Worm (Caenorhabditis elegans) whole organism, young adult: Measurements from ENCODE around the gene ZK112.4.

Experiments
- B0035.1 ChIP-seq: sonication (generic microtip); optimal IDR thresholded peaks from 2 replicates; lab custom pipeline; 2016; ENCODE audit warnings: missing genetic modification characterization, mild to moderate bottlenecking, missing compliant biosample characterization, missing genotype, missing genetic modification reagents
- B0261.1 ChIP-seq: sonication (generic microtip); optimal IDR thresholded peaks from 2 replicates; lab custom pipeline; 2016; ENCODE audit warnings: mild to moderate bottlenecking, missing genetic modification characterization, moderate library complexity, missing compliant biosample characterization
- F10E7.11 ChIP-seq: sonication (generic microtip); optimal IDR thresholded peaks from 2 replicates; lab custom pipeline; 2017; ENCODE audit warnings: mild to moderate bottlenecking, missing genetic modification characterization, moderate library complexity, missing compliant biosample characterization
- F57A8.1 ChIP-seq: fragments of 200-800 bp; sonication (Bioruptor generic); optimal IDR thresholded peaks from 2 replicates; lab custom pipeline; 2018; ENCODE audit warnings: mild to moderate bottlenecking, missing genetic modification characterization, moderate library complexity, missing compliant biosample characterization
- Y67H2A.10 ChIP-seq: fragments of 200-800 bp; sonication (Bioruptor generic); conservative IDR thresholded peaks from 2 replicates; pipeline ENCODE4 v1.3.6; 2022; ENCODE audit warnings: missing genetic modification reagents, missing genetic modification characterization, missing compliant biosample characterization
- ZK185.1 ChIP-seq: sonication (generic microtip); optimal IDR thresholded peaks from 2 replicates; lab custom pipeline; 2016; ENCODE audit warnings: mild to moderate bottlenecking, missing genetic modification characterization, missing compliant biosample characterization; ENCODE audit not compliant: poor library complexity, severe bottlenecking
- ama-1 ChIP-seq, 3 experiments: fragments of 150-350 bp in 1 of 3; sonication (generic microtip) in 2 of 3; optimal IDR thresholded peaks; 2 replicates each; lab custom pipeline; 2014 to 2018; ENCODE audit warnings: missing biosample characterization in 2 of 3, missing genetic modification characterization in 2 of 3, missing genetic modification reagents in 2 of 3
- atf-7 ChIP-seq: sonication (generic microtip); optimal IDR thresholded peaks from 2 replicates; lab custom pipeline; 2017; ENCODE audit warnings: mild to moderate bottlenecking, missing genetic modification characterization, missing compliant biosample characterization
- athp-1 ChIP-seq: sonication (generic microtip); optimal IDR thresholded peaks from 2 replicates; lab custom pipeline; 2017; ENCODE audit warnings: mild to moderate bottlenecking, missing genetic modification characterization, missing compliant biosample characterization
- attf-5 ChIP-seq: fragments of 200-800 bp; sonication (Bioruptor generic); optimal IDR thresholded peaks from 2 replicates; lab custom pipeline; 2018; ENCODE audit warnings: mild to moderate bottlenecking, missing genetic modification characterization, missing compliant biosample characterization
- dpff-1 ChIP-seq: sonication (generic microtip); optimal IDR thresholded peaks from 2 replicates; lab custom pipeline; 2017; ENCODE audit warnings: mild to moderate bottlenecking, missing genetic modification characterization, missing compliant biosample characterization
- dpl-1 ChIP-seq: fragments of 150-350 bp; optimal IDR thresholded peaks from 2 replicates; lab custom pipeline; 2014; ENCODE audit warnings: missing biosample characterization, missing genetic modification reagents, missing genetic modification characterization
- efl-1 ChIP-seq: fragments of 150-350 bp; optimal IDR thresholded peaks from 2 replicates; lab custom pipeline; 2014; ENCODE audit warnings: missing biosample characterization, missing genetic modification reagents, missing genetic modification characterization
- egl-18 ChIP-seq: fragments of 200-800 bp; sonication (Bioruptor generic); IDR thresholded peaks from 2 replicates; pipeline ENCODE4 v1.3.6; 2022; ENCODE audit warnings: missing genetic modification reagents, missing genetic modification characterization, missing compliant biosample characterization
- egrh-3 ChIP-seq: fragments of 200-800 bp; sonication (Bioruptor generic); IDR thresholded peaks from 2 replicates; pipeline ENCODE4 v1.3.6; 2022; ENCODE audit warnings: missing genetic modification reagents, missing genetic modification characterization, missing compliant biosample characterization
- ets-4 ChIP-seq: fragments of 200-800 bp; sonication (Bioruptor generic); optimal IDR thresholded peaks from 2 replicates; lab custom pipeline; 2018; ENCODE audit warnings: mild to moderate bottlenecking, missing genetic modification characterization, missing compliant biosample characterization
- fkh-3 ChIP-seq: sonication (generic microtip); optimal IDR thresholded peaks from 2 replicates; lab custom pipeline; 2016; ENCODE audit warnings: mild to moderate bottlenecking, missing genetic modification characterization, missing compliant biosample characterization
- him-1 ChIP-seq: sonication (generic microtip); optimal IDR thresholded peaks from 2 replicates; lab custom pipeline; 2016; ENCODE audit warnings: missing genotype, missing genetic modification reagents, missing genetic modification characterization, missing compliant biosample characterization
- hlh-26 ChIP-seq: fragments of 200-800 bp; sonication (Bioruptor generic); conservative IDR thresholded peaks from 2 replicates; pipeline ENCODE4 v1.3.6; 2022; ENCODE audit warnings: missing genetic modification reagents, missing genetic modification characterization, missing compliant biosample characterization
- hrde-1 ChIP-seq: sonication (generic microtip); optimal IDR thresholded peaks from 2 replicates; lab custom pipeline; 2016; ENCODE audit warnings: missing genetic modification characterization, mild to moderate bottlenecking, missing compliant biosample characterization, moderate library complexity, missing genotype, missing genetic modification reagents, borderline replicate concordance
- lag-1 ChIP-seq: fragments of 200-800 bp; sonication (Bioruptor generic); IDR thresholded peaks from 2 replicates; pipeline ENCODE4 v1.3.6; 2022; ENCODE audit warnings: missing genetic modification reagents, missing genetic modification characterization, missing compliant biosample characterization
- let-607 ChIP-seq, 2 experiments: fragments of 200-800 bp in 1 of 2; sonication (Bioruptor generic) in 1 of 2; sonication (generic microtip) in 1 of 2; optimal IDR thresholded peaks; 2 replicates each; lab custom pipeline; 2016 to 2018; ENCODE audit warnings: mild to moderate bottlenecking in 2 of 2, missing compliant biosample characterization in 2 of 2, missing genetic modification characterization in 2 of 2, moderate library complexity in 2 of 2, missing genotype in 1 of 2
- lin-26 ChIP-seq: fragments of 200-800 bp; sonication (Bioruptor generic); IDR thresholded peaks from 2 replicates; pipeline ENCODE4 v1.3.6; 2022; ENCODE audit warnings: missing genetic modification reagents, missing genetic modification characterization, missing compliant biosample characterization
- lin-40 ChIP-seq: sonication (generic microtip); optimal IDR thresholded peaks from 2 replicates; lab custom pipeline; 2016; ENCODE audit warnings: missing genetic modification characterization, mild to moderate bottlenecking, missing compliant biosample characterization, missing genotype, missing genetic modification reagents
- lin-54 ChIP-seq: fragments of 200-800 bp; sonication (Bioruptor generic); optimal IDR thresholded peaks from 2 replicates; lab custom pipeline; 2018; ENCODE audit warnings: mild to moderate bottlenecking, missing genetic modification characterization, missing compliant biosample characterization
- madf-10 ChIP-seq: sonication (generic microtip); optimal IDR thresholded peaks from 2 replicates; lab custom pipeline; 2016; ENCODE audit warnings: mild to moderate bottlenecking, missing genetic modification characterization, missing compliant biosample characterization
- madf-6 ChIP-seq: fragments of 200-800 bp; sonication (Bioruptor generic); IDR thresholded peaks from 2 replicates; pipeline ENCODE4 v1.3.6; 2022; ENCODE audit warnings: missing genetic modification reagents, missing genetic modification characterization, missing compliant biosample characterization
- mcd-1 ChIP-seq: fragments of 200-800 bp; sonication (Bioruptor generic); IDR thresholded peaks from 2 replicates; pipeline ENCODE4 v1.3.6; 2022; ENCODE audit warnings: missing genetic modification reagents, missing genetic modification characterization, missing compliant biosample characterization
- mes-4 ChIP-seq: sonication (generic microtip); optimal IDR thresholded peaks from 2 replicates; lab custom pipeline; 2016; ENCODE audit warnings: missing genotype, missing genetic modification characterization, missing compliant biosample characterization
- mxl-1 ChIP-seq: sonication (generic microtip); optimal IDR thresholded peaks from 2 replicates; lab custom pipeline; 2016; ENCODE audit warnings: missing genetic modification characterization, missing compliant biosample characterization
- nfyb-1 ChIP-seq: fragments of 200-800 bp; sonication (Bioruptor generic); IDR thresholded peaks from 2 replicates; pipeline ENCODE4 v1.3.6; 2022; ENCODE audit warnings: missing genetic modification reagents, missing genetic modification characterization, missing compliant biosample characterization
- nhr-80 ChIP-seq: sonication (generic microtip); optimal IDR thresholded peaks from 2 replicates; lab custom pipeline; 2016; ENCODE audit warnings: missing genetic modification characterization, missing compliant biosample characterization
- nhr-90 ChIP-seq: sonication (generic microtip); optimal IDR thresholded peaks from 2 replicates; lab custom pipeline; 2016; ENCODE audit warnings: missing genotype, mild to moderate bottlenecking, missing genetic modification characterization, missing compliant biosample characterization
- pbrm-1 ChIP-seq: fragments of 200-800 bp; sonication (Bioruptor generic); IDR thresholded peaks from 2 replicates; pipeline ENCODE4 v1.3.6; 2022; ENCODE audit warnings: missing genetic modification reagents, missing genetic modification characterization, missing compliant biosample characterization
- repo-1 ChIP-seq: sonication (generic microtip); optimal IDR thresholded peaks from 2 replicates; lab custom pipeline; 2017; ENCODE audit warnings: mild to moderate bottlenecking, missing genetic modification characterization, missing compliant biosample characterization
- rpc-1 ChIP-seq, 2 experiments: fragments of 150-350 bp in 1 of 2; sonication (generic microtip) in 1 of 2; optimal IDR thresholded peaks; 2 replicates each; lab custom pipeline; 2014 to 2018; ENCODE audit warnings: missing biosample characterization in 1 of 2, missing genetic modification characterization in 1 of 2, missing genetic modification reagents in 1 of 2, missing genotype in 1 of 2
- sea-2 ChIP-seq: fragments of 200-800 bp; sonication (Bioruptor generic); IDR thresholded peaks from 2 replicates; pipeline ENCODE4 v1.3.6; 2022; ENCODE audit warnings: missing genetic modification characterization, missing compliant biosample characterization
- sptf-2 ChIP-seq: fragments of 200-800 bp; sonication (Bioruptor generic); optimal IDR thresholded peaks from 2 replicates; lab custom pipeline; 2018; ENCODE audit warnings: mild to moderate bottlenecking, missing genetic modification characterization, missing compliant biosample characterization
- tbp1 ChIP-seq: fragments of 200-800 bp; sonication (Bioruptor generic); optimal IDR thresholded peaks from 2 replicates; lab custom pipeline; 2018; ENCODE audit warnings: mild to moderate bottlenecking, missing genetic modification characterization, missing compliant biosample characterization
- tlf-1 ChIP-seq: fragments of 200-800 bp; sonication (Bioruptor generic); optimal IDR thresholded peaks from 2 replicates; lab custom pipeline; 2018; ENCODE audit warnings: mild to moderate bottlenecking, missing genetic modification characterization, missing compliant biosample characterization
- unc-62 ChIP-seq: fragments of 150-350 bp; optimal IDR thresholded peaks from 2 replicates; lab custom pipeline; 2014; ENCODE audit warnings: missing biosample characterization, missing genetic modification reagents, missing genetic modification characterization
- zim-3 ChIP-seq: sonication (generic microtip); optimal IDR thresholded peaks from 2 replicates; lab custom pipeline; 2017; ENCODE audit warnings: mild to moderate bottlenecking, missing genetic modification characterization, moderate library complexity, missing compliant biosample characterization
- ztf-18 ChIP-seq: sonication (generic microtip); optimal IDR thresholded peaks from 2 replicates; lab custom pipeline; 2016; ENCODE audit warnings: missing genotype, mild to moderate bottlenecking, missing genetic modification characterization, missing compliant biosample characterization
- ztf-25 ChIP-seq: fragments of 200-800 bp; sonication (Bioruptor generic); IDR thresholded peaks from 2 replicates; pipeline ENCODE4 v1.3.6; 2022; ENCODE audit warnings: missing genetic modification reagents, missing genetic modification characterization, missing compliant biosample characterization

The ZK112.4 gene

DNA sequence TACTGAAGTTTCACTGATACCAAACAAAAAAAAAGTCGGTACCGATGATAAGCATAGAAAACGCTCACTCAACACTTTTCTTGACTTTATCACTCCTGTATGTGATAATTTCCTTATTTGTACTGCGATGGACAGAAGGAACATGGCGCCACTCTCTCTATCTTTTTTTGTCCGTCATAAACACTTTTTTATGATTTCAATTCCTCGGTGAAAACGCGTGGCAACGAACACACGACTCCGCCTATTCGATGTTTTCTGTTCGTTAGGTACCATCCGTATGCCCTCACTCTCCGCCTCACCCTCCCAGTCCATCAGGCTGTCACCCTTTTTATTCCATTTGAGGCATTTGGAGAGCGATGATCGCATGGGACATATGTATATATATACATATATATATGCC, 520 bp upstream of the ZK112.4 start:
- TF ChIP-seq repo-1 (tag; lab: Kevin White, UChicago) = no peak
- peak; percentile 93 for TF ChIP-seq nhr-80 (tag; lab: Kevin White, UChicago)
- peak; percentile 2 for TF ChIP-seq attf-5
- no peak for TF ChIP-seq mcd-1 (GFP tag; lab: Robert Waterston, UW)
- no peak for TF ChIP-seq athp-1 (tag; lab: Kevin White, UChicago)
- TF ChIP-seq ZK185.1 (tag; lab: Kevin White, UChicago) = peak; percentile 51
- no peak for TF ChIP-seq rpc-1 (optimal IDR thresholded peaks at IDR 0.05; lab: Kevin White, UChicago)
- no peak for TF ChIP-seq rpc-1 (tag; optimal IDR thresholded peaks at IDR 0.05; lab: Kevin White, UChicago)
- TF ChIP-seq let-607 (tag; optimal IDR thresholded peaks at IDR 0.05; lab: Kevin White, UChicago) = peak; percentile 14 to 67
- no peak for TF ChIP-seq B0261.1 (tag; lab: Kevin White, UChicago)
- no peak for TF ChIP-seq ztf-25
- TF ChIP-seq tlf-1 (GFP tag; lab: Kevin White, UChicago) = peak; percentile 25
- no peak for TF ChIP-seq lin-40 (tag; lab: Kevin White, UChicago)
- TF ChIP-seq sea-2 (GFP tag; lab: Robert Waterston, UW) = no peak
- peak; percentile 57; the same call in 1 of the 2 replicates for TF ChIP-seq nfyb-1 (GFP tag; lab: Robert Waterston, UW)
- 0 out of 2 replicates have a peak, but pooled peaks have one; percentile 31 for TF ChIP-seq egl-18
- no peak for TF ChIP-seq dpl-1 (GFP tag; lab: Kevin White, UChicago)

DNA sequence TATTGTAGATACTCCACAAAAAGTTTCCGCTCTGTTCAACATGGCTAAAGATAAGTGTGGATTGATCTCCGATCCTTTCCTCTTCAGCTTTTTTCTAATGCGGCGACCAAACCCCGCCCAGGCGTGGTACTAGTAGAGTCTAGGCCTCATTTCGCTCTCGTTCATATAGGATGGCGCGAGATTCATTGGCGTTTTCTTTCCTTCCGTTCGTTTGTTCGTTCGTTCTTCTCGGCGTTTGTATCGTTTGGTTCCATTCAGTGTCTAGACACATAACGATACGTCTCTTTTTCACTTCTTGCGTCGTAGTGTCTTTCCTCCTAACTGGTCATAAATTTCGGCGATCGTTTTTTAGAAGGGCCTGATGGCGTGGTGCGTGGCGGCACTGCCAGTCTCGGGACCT, 749 bp downstream of the ZK112.4 start:
- no peak for TF ChIP-seq lin-54 (GFP tag; lab: Kevin White, UChicago)
- 0 out of 2 replicates have a peak, but pooled peaks have one; percentile 57 for TF ChIP-seq lin-26
- no peak for TF ChIP-seq fkh-3 (tag; lab: Kevin White, UChicago)
- no peak for TF ChIP-seq zim-3 (tag; lab: Kevin White, UChicago)
- no peak for TF ChIP-seq mes-4 (tag; lab: Kevin White, UChicago)
- TF ChIP-seq F57A8.1 (GFP tag; lab: Kevin White, UChicago) = no peak
- TF ChIP-seq ZK185.1 (tag; lab: Kevin White, UChicago) = no peak
- TF ChIP-seq lag-1 = 0 out of 2 replicates have a peak, but pooled peaks have one; percentile 1
- no peak for TF ChIP-seq madf-6 (GFP tag; lab: Robert Waterston, UW)
- no peak for TF ChIP-seq egrh-3

ce11 chrIII:7728494-7728893, 1.3 kb downstream of the ZK112.4 start:
- TF ChIP-seq mxl-1 (no peak), B0035.1 (tag; lab: Kevin White, UChicago) (no peak), ama-1 (optimal IDR thresholded peaks at IDR 0.05; lab: Kevin White, UChicago) (no peak), ama-1 (GFP tag; optimal IDR thresholded peaks at IDR 0.05; lab: Kevin White, UChicago) (no peak), Y67H2A.10 (GFP tag; lab: Robert Waterston, UW) (no peak), pbrm-1 (GFP tag; lab: Robert Waterston, UW) (no peak), hrde-1 (no peak), hlh-26 (GFP tag; lab: Robert Waterston, UW) (no peak), unc-62 (no peak), F10E7.11 (tag; lab: Kevin White, UChicago) (no peak), rpc-1 (optimal IDR thresholded peaks at IDR 0.05; lab: Kevin White, UChicago) (no peak), rpc-1 (tag; optimal IDR thresholded peaks at IDR 0.05; lab: Kevin White, UChicago) (no peak), ztf-18 (no peak), ZK185.1 (tag; lab: Kevin White, UChicago) (no peak), efl-1 (GFP tag; lab: Kevin White, UChicago) (no peak), lin-40 (tag; lab: Kevin White, UChicago) (peak; percentile 66), athp-1 (tag; lab: Kevin White, UChicago) (no peak), attf-5 (peak; percentile 58), him-1 (no peak), atf-7 (tag; lab: Kevin White, UChicago) (peak; percentile 48), madf-10 (tag; lab: Kevin White, UChicago) (peak; percentile 31), lin-54 (GFP tag; lab: Kevin White, UChicago) (no peak), nhr-80 (tag; lab: Kevin White, UChicago) (peak; percentile 90), nhr-90 (tag; lab: Kevin White, UChicago) (peak; percentile 33), tbp1 (GFP tag; lab: Kevin White, UChicago) (peak; percentile 12), dpff-1 (no peak), ets-4 (GFP tag; lab: Kevin White, UChicago) (peak; percentile 54), F57A8.1 (GFP tag; lab: Kevin White, UChicago) (no peak), sptf-2 (GFP tag; lab: Kevin White, UChicago) (no peak)
